Fruit fly (Drosophila melanogaster): ENCODE results near the gene GstD1.

GstD1 gene

dm6 chr3R:12386965-12387364, 17.9 kb upstream of the GstD1 start, which contains the start of gene CG33098:
TSS of gene CG33098 (plus strand) at chr3R:12387188.
- TF ChIP-seq Crg-1 (GFP tag; optimal IDR thresholded peaks at IDR 0.05), result no peak
- TF ChIP-seq CG7045 (GFP tag; optimal IDR thresholded peaks at IDR 0.05), result no peak
- no peak for TF ChIP-seq CG33017 (tag; optimal IDR thresholded peaks at IDR 0.05)
- TF ChIP-seq CG5204 (GFP tag; optimal IDR thresholded peaks at IDR 0.05), result no peak
- no peak for TF ChIP-seq ovo (GFP tag; optimal IDR thresholded peaks at IDR 0.05)
- TF ChIP-seq cic (GFP tag; optimal IDR thresholded peaks at IDR 0.05), result no peak
- no peak for TF ChIP-seq Clk (GFP tag; optimal IDR thresholded peaks at IDR 0.05)
- no peak for TF ChIP-seq tj (GFP tag; optimal IDR thresholded peaks at IDR 0.05)
- no peak for TF ChIP-seq CG12768 (GFP tag; optimal IDR thresholded peaks at IDR 0.05)
- no peak for TF ChIP-seq CG1620 (GFP tag; optimal IDR thresholded peaks at IDR 0.05)
- no peak for TF ChIP-seq cnc (optimal IDR thresholded peaks at IDR 0.05)
- no peak for TF ChIP-seq CG7101 (tag; optimal IDR thresholded peaks at IDR 0.05)
- TF ChIP-seq CG11617 (GFP tag; optimal IDR thresholded peaks at IDR 0.05), result no peak

- no peak for TF ChIP-seq Crg-1 (GFP tag; optimal IDR thresholded peaks at IDR 0.05)
These were observed 16.9 kb upstream of the GstD1 start, which contains the start of gene Sol1 for dm6 chr3R:12385949-12386348. TSS of gene Sol1 (plus strand) at chr3R:12386249.

dm6 chr3R:12384274-12384673, 15.2 kb upstream of the GstD1 start:
- TF ChIP-seq CG14711 (tag; optimal IDR thresholded peaks at IDR 0.05) (no peak), cnc (optimal IDR thresholded peaks at IDR 0.05) (no peak), Clk (GFP tag; optimal IDR thresholded peaks at IDR 0.05) (no peak), CG1620 (GFP tag; optimal IDR thresholded peaks at IDR 0.05) (no peak), pad (GFP tag; optimal IDR thresholded peaks at IDR 0.05) (no peak), Mnt (GFP tag; optimal IDR thresholded peaks at IDR 0.05) (no peak), cic (GFP tag; optimal IDR thresholded peaks at IDR 0.05) (no peak), bab1 (GFP tag; optimal IDR thresholded peaks at IDR 0.05) (no peak), Hr96 (GFP tag; optimal IDR thresholded peaks at IDR 0.05) (no peak)

dm6 chr3R:12383784-12384183, 14.7 kb upstream of the GstD1 start:
- peak; percentile 14 for TF ChIP-seq bab1 (GFP tag; optimal IDR thresholded peaks at IDR 0.05)
- TF ChIP-seq CG7045 (GFP tag; optimal IDR thresholded peaks at IDR 0.05), result no peak
- peak; percentile 95 for TF ChIP-seq kay (GFP tag; ENCODE audit: borderline replicate concordance)

dm6 chr3R:12383036-12383435, 14.0 kb upstream of the GstD1 start, which contains the start of gene GstD11:
TSS of gene GstD11 (plus strand) at chr3R:12383336.
- TF ChIP-seq Mnt (GFP tag; optimal IDR thresholded peaks at IDR 0.05) (no peak), ovo (GFP tag; optimal IDR thresholded peaks at IDR 0.05) (no peak), bab1 (GFP tag; optimal IDR thresholded peaks at IDR 0.05) (no peak), Crg-1 (GFP tag; optimal IDR thresholded peaks at IDR 0.05) (no peak), CG7101 (tag; optimal IDR thresholded peaks at IDR 0.05) (no peak), cnc (optimal IDR thresholded peaks at IDR 0.05) (no peak), CG33017 (tag; optimal IDR thresholded peaks at IDR 0.05) (no peak), tj (GFP tag; optimal IDR thresholded peaks at IDR 0.05) (no peak), CG7045 (GFP tag; optimal IDR thresholded peaks at IDR 0.05) (no peak), cic (GFP tag; optimal IDR thresholded peaks at IDR 0.05) (no peak)

dm6 chr3R:12382563-12382962, 13.5 kb upstream of the GstD1 start, which contains the start of gene CG10035:
TSS of gene CG10035 (minus strand) at chr3R:12382691.
- TF ChIP-seq CG7101 (tag; optimal IDR thresholded peaks at IDR 0.05) (no peak), Clk (GFP tag; optimal IDR thresholded peaks at IDR 0.05) (no peak), CG33017 (tag; optimal IDR thresholded peaks at IDR 0.05) (no peak), CG14711 (tag; optimal IDR thresholded peaks at IDR 0.05) (no peak), CG7045 (GFP tag; optimal IDR thresholded peaks at IDR 0.05) (no peak), toe (GFP tag; optimal IDR thresholded peaks at IDR 0.05) (no peak), ovo (GFP tag; optimal IDR thresholded peaks at IDR 0.05) (no peak), CG1620 (GFP tag; optimal IDR thresholded peaks at IDR 0.05) (no peak), Hr96 (GFP tag; optimal IDR thresholded peaks at IDR 0.05) (no peak), Mnt (GFP tag; optimal IDR thresholded peaks at IDR 0.05) (no peak), CG5204 (GFP tag; optimal IDR thresholded peaks at IDR 0.05) (no peak), bab1 (GFP tag; optimal IDR thresholded peaks at IDR 0.05) (no peak), CG11617 (GFP tag; optimal IDR thresholded peaks at IDR 0.05) (no peak), kay (GFP tag; ENCODE audit: borderline replicate concordance) (no peak), pad (GFP tag; optimal IDR thresholded peaks at IDR 0.05) (no peak), cnc (optimal IDR thresholded peaks at IDR 0.05) (no peak)

- TF ChIP-seq CG12768 (GFP tag; optimal IDR thresholded peaks at IDR 0.05) (peak; percentile 39), pad (GFP tag; optimal IDR thresholded peaks at IDR 0.05) (no peak), cnc (optimal IDR thresholded peaks at IDR 0.05) (no peak), CG33017 (tag; optimal IDR thresholded peaks at IDR 0.05) (no peak)
These were observed 12.1 kb upstream of the GstD1 start for dm6 chr3R:12381130-12381700.

dm6 chr3R:12379708-12380107, 10.6 kb upstream of the GstD1 start, which contains the start of gene GstD8:
TSS of gene GstD8 (plus strand) at chr3R:12380008.
- TF ChIP-seq Crg-1 (GFP tag; optimal IDR thresholded peaks at IDR 0.05) (no peak), Mnt (GFP tag; optimal IDR thresholded peaks at IDR 0.05) (no peak), CG12768 (GFP tag; optimal IDR thresholded peaks at IDR 0.05) (no peak), Clk (GFP tag; optimal IDR thresholded peaks at IDR 0.05) (no peak), pad (GFP tag; optimal IDR thresholded peaks at IDR 0.05) (no peak), CG1620 (GFP tag; optimal IDR thresholded peaks at IDR 0.05) (no peak), Hr96 (GFP tag; optimal IDR thresholded peaks at IDR 0.05) (no peak)
